Fruit fly (Drosophila melanogaster) whole organism, embryonic: ENCODE measurements around the gene tbc.
A peak's percentile ranks its signal among the peaks of the same experiment; 100 is the strongest.

ENCODE experiments used
- Atf-2 ChIP-seq: fragments of 200-800 bp; sonication (Bioruptor generic); optimal IDR thresholded peaks from 2 replicates; lab custom pipeline; 2016; ENCODE audit warnings: missing biosample characterization, missing genetic modification characterization
- Bteb2 ChIP-seq: fragments of 200-800 bp; sonication (Bioruptor generic); optimal IDR thresholded peaks from 2 replicates; lab custom pipeline; 2016; ENCODE audit warnings: missing biosample characterization, missing genetic modification characterization
- CG11085 ChIP-seq: fragments of 200-800 bp; sonication (Bioruptor generic); IDR thresholded peaks from 2 replicates; pipeline ENCODE4 v1.3.6; 2022; ENCODE audit warnings: missing biosample characterization, missing genetic modification characterization
- CG11093 ChIP-seq: fragments of 200-800 bp; sonication (Bioruptor generic); IDR thresholded peaks from 3 replicates; pipeline ENCODE4 v1.3.6; 2022; ENCODE audit warnings: missing biosample characterization, missing genetic modification characterization
- CG17186 ChIP-seq: fragments of 200-800 bp; sonication (Bioruptor generic); optimal IDR thresholded peaks from 3 replicates; lab custom pipeline; 2017; ENCODE audit warnings: missing biosample characterization, missing genetic modification reagents, missing genetic modification characterization
- CG17829 ChIP-seq: fragments of 200-800 bp; optimal IDR thresholded peaks from 2 replicates; lab custom pipeline; 2019; ENCODE audit warnings: missing biosample characterization, mild to moderate bottlenecking, missing genetic modification characterization, moderate library complexity
- CG17912 ChIP-seq: fragments of 200-800 bp; sonication (Bioruptor generic); optimal IDR thresholded peaks from 2 replicates; lab custom pipeline; 2018; ENCODE audit warnings: missing biosample characterization, mild to moderate bottlenecking, missing genetic modification characterization
- CG18011 ChIP-seq: fragments of 200-800 bp; sonication (Bioruptor generic); optimal IDR thresholded peaks from 2 replicates; lab custom pipeline; 2017; ENCODE audit warnings: missing biosample characterization, missing genetic modification characterization, mild to moderate bottlenecking, moderate library complexity, missing genotype
- CG18764 ChIP-seq: fragments of 200-800 bp; sonication (Bioruptor generic); optimal IDR thresholded peaks from 3 replicates; lab custom pipeline; 2016; ENCODE audit warnings: missing biosample characterization, missing genetic modification characterization
- CG2116 ChIP-seq: fragments of 200-800 bp; sonication (Bioruptor generic); optimal IDR thresholded peaks from 3 replicates; lab custom pipeline; 2018; ENCODE audit warnings: missing biosample characterization, mild to moderate bottlenecking, missing genetic modification characterization
- CG4328 ChIP-seq: fragments of 200-800 bp; sonication (Bioruptor generic); optimal IDR thresholded peaks from 3 replicates; lab custom pipeline; 2017; ENCODE audit warnings: missing biosample characterization, missing genetic modification reagents, missing genetic modification characterization
- CG4404 ChIP-seq: fragments of 200-800 bp; sonication (Bioruptor generic); IDR thresholded peaks from 2 replicates; pipeline ENCODE4 v1.3.6; 2022; ENCODE audit warnings: missing biosample characterization, missing genetic modification characterization
- CG4730 ChIP-seq: fragments of 200-800 bp; sonication (Bioruptor generic); IDR thresholded peaks from 2 replicates; pipeline ENCODE4 v1.3.6; 2022; ENCODE audit warnings: missing biosample characterization, missing genetic modification characterization
- D19B ChIP-seq: fragments of 200-800 bp; sonication (Bioruptor generic); optimal IDR thresholded peaks from 2 replicates; lab custom pipeline; 2017; ENCODE audit warnings: missing biosample characterization, mild to moderate bottlenecking, missing genetic modification characterization
- Drgx ChIP-seq: fragments of 200-800 bp; sonication (Bioruptor generic); IDR thresholded peaks from 2 replicates; pipeline ENCODE4 v1.3.6; 2022; ENCODE audit warnings: missing biosample characterization, missing genetic modification characterization
- ERR ChIP-seq: fragments of 200-800 bp; sonication (Bioruptor generic); optimal IDR thresholded peaks from 2 replicates; lab custom pipeline; 2016; ENCODE audit warnings: missing biosample characterization, missing genetic modification characterization
- Ets65A ChIP-seq: fragments of 200-800 bp; sonication (Bioruptor generic); peaks from one replicate; lab custom pipeline; 2016; ENCODE audit warnings: missing biosample characterization, missing genetic modification characterization
- Lim3 ChIP-seq: fragments of 200-800 bp; sonication (Bioruptor generic); IDR thresholded peaks from 2 replicates; pipeline ENCODE4 v1.3.6; 2022; ENCODE audit warnings: missing biosample characterization, missing genetic modification characterization
- NFAT ChIP-seq: fragments of 200-800 bp; sonication (Bioruptor generic); IDR thresholded peaks from 2 replicates; pipeline ENCODE4 v1.3.6; 2022; ENCODE audit warnings: missing biosample characterization, missing genetic modification characterization
- Oli ChIP-seq: fragments of 200-800 bp; sonication (Bioruptor generic); optimal IDR thresholded peaks from 2 replicates; lab custom pipeline; 2018; ENCODE audit warnings: missing biosample characterization, mild to moderate bottlenecking, missing genetic modification characterization, moderate library complexity
- Trl ChIP-seq, 3 experiments: fragments of >200 bp in 2 of 3; fragments of 200-800 bp in 1 of 3; sonication (Bioruptor generic) in 1 of 3; optimal IDR thresholded peaks; 2 replicates in 1 of 3; 3 replicates in 2 of 3; lab custom pipeline; 2016 to 2017; ENCODE audit warnings: missing biosample characterization in 1 of 3, missing genetic modification characterization in 1 of 3
- Xbp1 ChIP-seq: fragments of 200-800 bp; sonication (Bioruptor generic); optimal IDR thresholded peaks from 3 replicates; lab custom pipeline; 2016; ENCODE audit warnings: missing biosample characterization, mild to moderate bottlenecking, missing genetic modification characterization
- al ChIP-seq: fragments of 200-800 bp; sonication (Bioruptor generic); IDR thresholded peaks from 2 replicates; pipeline ENCODE4 v1.3.6; 2022; ENCODE audit warnings: missing biosample characterization, missing genetic modification characterization
- cad ChIP-seq: fragments of >200 bp; optimal IDR thresholded peaks from 2 replicates; lab custom pipeline; 2017; ENCODE audit warnings: missing biosample characterization, missing genetic modification characterization
- dati ChIP-seq: fragments of 200-800 bp; sonication (Bioruptor generic); IDR thresholded peaks from 2 replicates; pipeline ENCODE4 v1.3.6; 2022; ENCODE audit warnings: missing biosample characterization, missing genetic modification characterization
- esg ChIP-seq: fragments of 200-800 bp; sonication (Bioruptor generic); conservative IDR thresholded peaks from 2 replicates; pipeline ENCODE4 v1.3.6; 2022; ENCODE audit warnings: missing biosample characterization, missing genetic modification characterization
- eyg ChIP-seq: fragments of 200-800 bp; sonication (Bioruptor generic); optimal IDR thresholded peaks from 3 replicates; lab custom pipeline; 2016; ENCODE audit warnings: missing biosample characterization, missing genetic modification characterization
- h ChIP-seq: fragments of >200 bp; optimal IDR thresholded peaks from 2 replicates; lab custom pipeline; 2017
- hb ChIP-seq: fragments of 200-800 bp; sonication (Bioruptor generic); IDR thresholded peaks from 3 replicates; pipeline ENCODE4 v1.3.6; 2022; ENCODE audit warnings: missing biosample characterization, missing genetic modification characterization; ENCODE audit not compliant: partially characterized antibody
- jing ChIP-seq: fragments of 200-800 bp; sonication (Bioruptor generic); optimal IDR thresholded peaks from 2 replicates; lab custom pipeline; 2018; ENCODE audit warnings: missing biosample characterization, mild to moderate bottlenecking, missing genetic modification characterization
- lmd ChIP-seq: fragments of 200-800 bp; sonication (Bioruptor generic); IDR thresholded peaks from 2 replicates; pipeline ENCODE4 v1.3.6; 2022; ENCODE audit warnings: missing biosample characterization, missing genetic modification characterization
- p53 ChIP-seq: fragments of 200-800 bp; sonication (Bioruptor generic); optimal IDR thresholded peaks from 2 replicates; lab custom pipeline; 2016; ENCODE audit warnings: missing biosample characterization, missing genetic modification characterization
- pfk ChIP-seq: fragments of 200-800 bp; sonication (Bioruptor generic); optimal IDR thresholded peaks from 2 replicates; lab custom pipeline; 2018; ENCODE audit warnings: missing biosample characterization, mild to moderate bottlenecking, missing genetic modification characterization, moderate library complexity
- run ChIP-seq: fragments of 200-800 bp; sonication (Bioruptor generic); optimal IDR thresholded peaks from 3 replicates; lab custom pipeline; 2018; ENCODE audit warnings: missing biosample characterization, mild to moderate bottlenecking, missing genetic modification characterization
- schlank ChIP-seq: fragments of 200-800 bp; sonication (Bioruptor generic); optimal IDR thresholded peaks from 2 replicates; lab custom pipeline; 2018; ENCODE audit warnings: missing biosample characterization, mild to moderate bottlenecking, missing genetic modification characterization
- sens ChIP-seq: fragments of 200-800 bp; sonication (Bioruptor generic); peaks from one replicate; lab custom pipeline; 2016; ENCODE audit warnings: missing biosample characterization, missing genetic modification characterization
- seq ChIP-seq: fragments of 200-800 bp; sonication (Bioruptor generic); IDR thresholded peaks from 2 replicates; pipeline ENCODE4 v1.3.6; 2022; ENCODE audit warnings: missing biosample characterization, missing genetic modification characterization
- slp2 ChIP-seq: fragments of 200-800 bp; sonication (Bioruptor generic); optimal IDR thresholded peaks from 2 replicates; lab custom pipeline; 2016; ENCODE audit warnings: missing biosample characterization, missing genetic modification characterization
- toy ChIP-seq: fragments of 200-800 bp; sonication (Bioruptor generic); IDR thresholded peaks from 2 replicates; pipeline ENCODE4 v1.3.6; 2022; ENCODE audit warnings: missing biosample characterization, missing genetic modification characterization
- vnd ChIP-seq: fragments of 200-800 bp; sonication (Bioruptor generic); IDR thresholded peaks from 3 replicates; pipeline ENCODE4 v1.3.6; 2022; ENCODE audit warnings: missing biosample characterization, missing genetic modification characterization; ENCODE audit not compliant: partially characterized antibody
- vvl ChIP-seq: fragments of 200-800 bp; sonication (Bioruptor generic); IDR thresholded peaks from 2 replicates; pipeline ENCODE4 v1.3.6; 2022; ENCODE audit warnings: missing biosample characterization, missing genetic modification characterization
- zen ChIP-seq: fragments of 200-800 bp; sonication (Bioruptor generic); optimal IDR thresholded peaks from 3 replicates; lab custom pipeline; 2018; ENCODE audit warnings: missing biosample characterization, mild to moderate bottlenecking, missing genetic modification characterization, moderate library complexity

The tbc gene

DNA sequence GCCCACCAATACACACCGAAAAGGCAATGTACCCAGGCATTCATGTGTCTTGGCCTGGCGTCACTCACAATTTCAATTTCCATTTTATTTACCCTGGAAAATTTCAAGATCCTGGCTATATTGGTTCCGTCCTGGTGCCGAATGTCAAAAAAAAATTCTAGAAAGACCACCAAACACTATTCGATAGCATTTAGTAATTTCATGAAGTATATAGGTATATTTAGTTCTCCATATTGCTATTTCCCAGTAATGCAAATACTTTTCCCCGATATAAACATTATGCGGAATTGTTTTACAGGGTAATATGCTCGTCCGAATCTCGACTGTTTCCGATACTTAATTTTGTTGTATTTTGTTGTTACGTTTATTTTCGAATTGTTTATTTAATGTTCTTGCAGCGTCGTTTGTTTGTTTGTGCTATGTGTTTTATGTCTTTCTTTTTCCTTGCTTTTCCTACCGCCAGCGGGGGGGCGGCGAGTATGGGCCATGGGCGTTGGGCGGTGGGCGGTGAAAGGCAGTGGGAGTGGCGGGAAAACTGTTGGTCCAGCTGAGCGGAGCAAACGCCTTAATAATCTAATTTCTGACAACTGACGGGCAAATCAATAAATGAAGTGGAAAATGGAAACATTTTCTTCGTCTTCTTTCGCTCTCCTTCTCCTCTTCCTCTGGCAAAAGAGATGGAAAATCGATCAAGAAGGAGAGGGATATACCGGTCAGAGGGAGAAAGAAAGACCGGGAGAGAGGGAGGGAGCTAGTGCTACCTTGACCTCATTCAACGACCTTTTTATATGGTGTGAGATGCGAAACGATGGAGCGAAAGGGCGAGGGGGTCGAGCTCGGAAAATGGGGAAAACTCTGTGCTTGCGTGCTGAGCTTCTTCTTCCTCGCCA is 46.9 kb downstream of the tbc start (continued):
- TF ChIP-seq run (tag; lab: Kevin White, UChicago) (no peak), CG18011 (GFP tag; lab: Kevin White, UChicago) (no peak), CG11085 (GFP tag; lab: Robert Waterston, UW) (no peak), zen (tag; lab: Kevin White, UChicago) (peak; percentile 10), schlank (tag; lab: Kevin White, UChicago) (no peak), jing (peak; percentile 45), CG11093 (GFP tag; lab: Robert Waterston, UW) (no peak), NFAT (GFP tag; lab: Robert Waterston, UW) (0 out of 2 replicates have a peak, but pooled peaks have one; percentile 16), Xbp1 (GFP tag; lab: Kevin White, UChicago) (peak; percentile 72), CG4404 (GFP tag; lab: Robert Waterston, UW) (peak; percentile 33; the same call in 1 of the 2 replicates), ERR (GFP tag; lab: Kevin White, UChicago) (no peak), hb (no peak), CG18764 (GFP tag; lab: Kevin White, UChicago) (peak; percentile 27), slp2 (GFP tag; lab: Kevin White, UChicago) (peak; percentile 18), Oli (tag; lab: Kevin White, UChicago) (peak; percentile 67), CG4730 (GFP tag; lab: Robert Waterston, UW) (no peak), vnd (GFP tag; lab: Robert Waterston, UW) (no peak), Ets65A (GFP tag; lab: Kevin White, UChicago) (peak; percentile 90), Atf-2 (GFP tag; lab: Kevin White, UChicago) (peak; percentile 21), Drgx (GFP tag; lab: Robert Waterston, UW) (peak; percentile 59; the same call in 1 of the 2 replicates), eyg (GFP tag; lab: Kevin White, UChicago) (peak; percentile 12), p53 (GFP tag; lab: Kevin White, UChicago) (no peak), al (no peak; the same call in 1 of the 2 replicates), CG4328 (GFP tag; lab: Kevin White, UChicago) (no peak), CG17912 (GFP tag; lab: Kevin White, UChicago) (no peak), CG2116 (GFP tag; lab: Kevin White, UChicago) (peak; percentile 16), Lim3 (no peak), h (lab: Kevin White, UChicago) (no peak), seq (GFP tag; lab: Robert Waterston, UW) (no peak), CG17186 (GFP tag; lab: Kevin White, UChicago) (no peak), lmd (peak; percentile 62), CG17829 (peak; percentile 47), sens (GFP tag; lab: Kevin White, UChicago) (peak; percentile 96), pfk (GFP tag; lab: Kevin White, UChicago) (no peak), dati (GFP tag; lab: Robert Waterston, UW) (no peak), cad (GFP tag; lab: Kevin White, UChicago) (no peak), vvl (GFP tag; lab: Robert Waterston, UW) (peak; percentile 52; the same call in 1 of the 2 replicates), Bteb2 (GFP tag; lab: Kevin White, UChicago) (peak; percentile 59), D19B (GFP tag; lab: Kevin White, UChicago) (peak; percentile 97), Trl (optimal IDR thresholded peaks at IDR 0.05; lab: Kevin White, UChicago) (no peak), Trl (GFP tag; optimal IDR thresholded peaks at IDR 0.05; lab: Kevin White, UChicago) (peak; percentile 68), esg (GFP tag; lab: Robert Waterston, UW) (peak; percentile 60), toy (GFP tag; lab: Robert Waterston, UW) (no peak)
- TF ChIP-seq, all 482 proteins: peak for 268
